Worm (Caenorhabditis elegans) whole organism, young adult: ENCODE measurements around the gene Y43H11AL.1.

Experiments used
- F10E7.11 ChIP-seq: sonication (generic microtip); optimal IDR thresholded peaks from 2 replicates; lab custom pipeline; 2017; ENCODE audit warnings: mild to moderate bottlenecking, missing genetic modification characterization, moderate library complexity, missing compliant biosample characterization
- F22D6.2 ChIP-seq: sonication (generic microtip); optimal IDR thresholded peaks from 2 replicates; lab custom pipeline; 2016; ENCODE audit warnings: mild to moderate bottlenecking, missing genetic modification characterization, missing compliant biosample characterization
- F52B5.7 ChIP-seq: sonication (generic microtip); optimal IDR thresholded peaks from 2 replicates; lab custom pipeline; 2016; ENCODE audit warnings: mild to moderate bottlenecking, missing genetic modification characterization, missing compliant biosample characterization
- F57A8.1 ChIP-seq: fragments of 200-800 bp; sonication (Bioruptor generic); optimal IDR thresholded peaks from 2 replicates; lab custom pipeline; 2018; ENCODE audit warnings: mild to moderate bottlenecking, missing genetic modification characterization, moderate library complexity, missing compliant biosample characterization
- K11D2.4 ChIP-seq: fragments of 200-800 bp; sonication (Bioruptor generic); IDR thresholded peaks from 2 replicates; pipeline ENCODE4 v1.3.6; 2022; ENCODE audit warnings: missing genetic modification reagents, missing genetic modification characterization, missing compliant biosample characterization
- K12H6.12 ChIP-seq: fragments of 200-800 bp; sonication (Bioruptor generic); optimal IDR thresholded peaks from 2 replicates; lab custom pipeline; 2018; ENCODE audit warnings: mild to moderate bottlenecking, missing genetic modification characterization, missing compliant biosample characterization
- Y56A3A.18 ChIP-seq: fragments of 200-800 bp; sonication (Bioruptor generic); IDR thresholded peaks from 2 replicates; pipeline ENCODE4 v1.3.6; 2022; ENCODE audit warnings: missing genetic modification reagents, missing genetic modification characterization, missing compliant biosample characterization
- athp-1 ChIP-seq: sonication (generic microtip); optimal IDR thresholded peaks from 2 replicates; lab custom pipeline; 2017; ENCODE audit warnings: mild to moderate bottlenecking, missing genetic modification characterization, missing compliant biosample characterization
- attf-5 ChIP-seq: fragments of 200-800 bp; sonication (Bioruptor generic); optimal IDR thresholded peaks from 2 replicates; lab custom pipeline; 2018; ENCODE audit warnings: mild to moderate bottlenecking, missing genetic modification characterization, missing compliant biosample characterization
- attf-6 ChIP-seq: fragments of 200-800 bp; sonication (Bioruptor generic); IDR thresholded peaks from 2 replicates; pipeline ENCODE4 v1.3.6; 2022; ENCODE audit warnings: missing genetic modification reagents, missing genetic modification characterization, missing compliant biosample characterization
- chd-7 ChIP-seq: sonication (generic microtip); optimal IDR thresholded peaks from 2 replicates; lab custom pipeline; 2016; ENCODE audit warnings: mild to moderate bottlenecking, missing genetic modification characterization, moderate library complexity, missing compliant biosample characterization
- die-1 ChIP-seq: sonication (generic microtip); optimal IDR thresholded peaks from 2 replicates; lab custom pipeline; 2016; ENCODE audit warnings: missing genotype, mild to moderate bottlenecking, missing genetic modification characterization, missing compliant biosample characterization
- efl-1 ChIP-seq: fragments of 150-350 bp; optimal IDR thresholded peaks from 2 replicates; lab custom pipeline; 2014; ENCODE audit warnings: missing biosample characterization, missing genetic modification reagents, missing genetic modification characterization
- fkh-3 ChIP-seq: sonication (generic microtip); optimal IDR thresholded peaks from 2 replicates; lab custom pipeline; 2016; ENCODE audit warnings: mild to moderate bottlenecking, missing genetic modification characterization, missing compliant biosample characterization
- gei-17 ChIP-seq: fragments of 200-800 bp; sonication (Bioruptor generic); optimal IDR thresholded peaks from 2 replicates; lab custom pipeline; 2018; ENCODE audit warnings: mild to moderate bottlenecking, missing genetic modification characterization, missing compliant biosample characterization
- let-526 ChIP-seq: fragments of 200-800 bp; sonication (Bioruptor generic); IDR thresholded peaks from 2 replicates; pipeline ENCODE4 v1.3.6; 2022; ENCODE audit warnings: missing genetic modification reagents, missing genetic modification characterization, missing compliant biosample characterization
- lin-54 ChIP-seq: fragments of 200-800 bp; sonication (Bioruptor generic); optimal IDR thresholded peaks from 2 replicates; lab custom pipeline; 2018; ENCODE audit warnings: mild to moderate bottlenecking, missing genetic modification characterization, missing compliant biosample characterization
- lir-1 ChIP-seq: fragments of 200-800 bp; sonication (Bioruptor generic); conservative IDR thresholded peaks from 2 replicates; pipeline ENCODE4 v1.3.6; 2022; ENCODE audit warnings: missing genetic modification reagents, missing genetic modification characterization, missing compliant biosample characterization
- mcd-1 ChIP-seq: fragments of 200-800 bp; sonication (Bioruptor generic); IDR thresholded peaks from 2 replicates; pipeline ENCODE4 v1.3.6; 2022; ENCODE audit warnings: missing genetic modification reagents, missing genetic modification characterization, missing compliant biosample characterization
- mel-28 ChIP-seq: sonication (generic microtip); optimal IDR thresholded peaks from 2 replicates; lab custom pipeline; 2016; ENCODE audit warnings: borderline replicate concordance, mild to moderate bottlenecking, missing genetic modification characterization, missing compliant biosample characterization
- mes-4 ChIP-seq: sonication (generic microtip); optimal IDR thresholded peaks from 2 replicates; lab custom pipeline; 2016; ENCODE audit warnings: missing genotype, missing genetic modification characterization, missing compliant biosample characterization
- nfyb-1 ChIP-seq: fragments of 200-800 bp; sonication (Bioruptor generic); IDR thresholded peaks from 2 replicates; pipeline ENCODE4 v1.3.6; 2022; ENCODE audit warnings: missing genetic modification reagents, missing genetic modification characterization, missing compliant biosample characterization
- nhr-27 ChIP-seq: fragments of 200-800 bp; sonication (Bioruptor generic); optimal IDR thresholded peaks from 2 replicates; lab custom pipeline; 2018; ENCODE audit warnings: mild to moderate bottlenecking, missing genetic modification characterization, moderate library complexity, missing compliant biosample characterization
- nhr-90 ChIP-seq: sonication (generic microtip); optimal IDR thresholded peaks from 2 replicates; lab custom pipeline; 2016; ENCODE audit warnings: missing genotype, mild to moderate bottlenecking, missing genetic modification characterization, missing compliant biosample characterization
- pha-4 ChIP-seq: fragments of 150-350 bp; sonication (generic microtip); optimal IDR thresholded peaks from 2 replicates; lab custom pipeline; 2014; ENCODE audit warnings: missing biosample characterization, missing genetic modification reagents, missing genetic modification characterization
- repo-1 ChIP-seq: sonication (generic microtip); optimal IDR thresholded peaks from 2 replicates; lab custom pipeline; 2017; ENCODE audit warnings: mild to moderate bottlenecking, missing genetic modification characterization, missing compliant biosample characterization
- rpc-1 ChIP-seq, 2 experiments: fragments of 150-350 bp in 1 of 2; sonication (generic microtip) in 1 of 2; optimal IDR thresholded peaks; 2 replicates each; lab custom pipeline; 2014 to 2018; ENCODE audit warnings: missing biosample characterization in 1 of 2, missing genetic modification characterization in 1 of 2, missing genetic modification reagents in 1 of 2, missing genotype in 1 of 2
- snpc-1.1 ChIP-seq: sonication (generic microtip); optimal IDR thresholded peaks from 2 replicates; lab custom pipeline; 2017; ENCODE audit warnings: missing genetic modification characterization, mild to moderate bottlenecking, missing compliant biosample characterization, antibody characterized with exemption, moderate library complexity, missing genotype, missing genetic modification reagents; ENCODE audit not compliant: insufficient read depth
- xnd-1 ChIP-seq: sonication (generic microtip); optimal IDR thresholded peaks from 2 replicates; lab custom pipeline; 2016; ENCODE audit warnings: missing genotype, missing genetic modification reagents, missing genetic modification characterization, missing compliant biosample characterization
- zfh-2 ChIP-seq: fragments of 200-800 bp; sonication (Bioruptor generic); conservative IDR thresholded peaks from 2 replicates; pipeline ENCODE4 v1.3.6; 2022; ENCODE audit warnings: missing genetic modification reagents, missing genetic modification characterization, missing compliant biosample characterization
- ztf-22 ChIP-seq: fragments of 200-800 bp; sonication (Bioruptor generic); optimal IDR thresholded peaks from 2 replicates; lab custom pipeline; 2018; ENCODE audit warnings: mild to moderate bottlenecking, missing genetic modification characterization, moderate library complexity, missing compliant biosample characterization
- ztf-28 ChIP-seq: fragments of 200-800 bp; sonication (Bioruptor generic); IDR thresholded peaks from 2 replicates; pipeline ENCODE4 v1.3.6; 2022; ENCODE audit warnings: missing genetic modification reagents, missing genetic modification characterization, missing compliant biosample characterization

Y43H11AL.1 gene

DNA sequence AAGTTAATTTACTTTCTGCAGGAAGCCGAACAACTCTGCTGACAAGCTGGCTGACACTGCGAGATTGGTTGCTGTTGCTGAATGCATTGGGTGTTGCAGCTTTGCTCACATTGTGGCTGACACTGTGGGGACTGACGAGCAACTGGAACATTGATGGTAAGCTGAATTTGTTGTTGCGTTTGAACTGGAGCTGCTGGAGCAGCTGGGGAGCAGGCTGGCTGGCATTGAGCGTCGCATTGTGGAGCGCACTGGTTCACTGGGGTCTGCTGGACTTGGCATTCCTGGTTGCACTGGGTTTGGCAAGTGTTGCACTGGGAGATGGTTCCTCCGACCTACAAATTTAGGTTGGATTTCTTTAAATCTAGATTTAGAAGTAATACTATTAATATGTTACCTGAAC lies 40.0 kb downstream of the Y43H11AL.1 start:
- TF ChIP-seq mel-28 (tag; lab: Kevin White, UChicago) (no peak), K11D2.4 (GFP tag; lab: Robert Waterston, UW) (no peak), zfh-2 (GFP tag; lab: Robert Waterston, UW) (peak; percentile 53; the same call in 1 of the 2 replicates), mes-4 (no peak), lir-1 (no peak), nfyb-1 (GFP tag; lab: Robert Waterston, UW) (no peak)

- TF ChIP-seq xnd-1 (no peak), lin-54 (GFP tag; lab: Kevin White, UChicago) (no peak), repo-1 (no peak)
Observed at ce11 chrII:188967-189366, 43.6 kb downstream of the Y43H11AL.1 start, which contains the start of gene T01D1.5. Gene T01D1.5, minus strand, starts transcription at chrII:189067.

DNA sequence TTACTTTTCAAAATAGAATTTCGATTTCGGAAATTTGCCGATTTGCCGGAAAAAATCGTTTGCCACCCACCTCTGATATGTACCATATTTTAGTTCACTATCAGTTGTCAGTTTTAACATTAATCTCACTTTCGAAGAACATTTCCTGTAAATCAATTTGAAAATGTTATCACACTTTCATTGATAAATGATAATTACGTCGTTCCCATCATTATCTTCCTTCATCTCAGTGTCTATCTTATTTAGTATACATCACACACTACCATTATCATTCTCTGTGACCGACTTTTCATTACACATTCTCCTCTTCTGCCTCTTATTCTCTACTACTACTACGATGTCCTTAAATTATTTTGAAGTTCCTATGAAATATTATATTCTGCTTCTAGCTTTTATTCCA lies 46.0 kb downstream of the Y43H11AL.1 start, which contains the start of gene T01D1.8:
Gene T01D1.8, plus strand, starts transcription at position 236 of the 400 bp plus-strand sequence.
- TF ChIP-seq pha-4 (tag; lab: Kevin White, UChicago) (no peak), attf-6 (GFP tag; lab: Robert Waterston, UW) (no peak)

ce11 chrII:178993-179392 lies 53.5 kb downstream of the Y43H11AL.1 start, which contains the start of gene T01D1.4:
Gene T01D1.4, minus strand, starts transcription at chrII:179093.
- TF ChIP-seq rpc-1 (optimal IDR thresholded peaks at IDR 0.05; lab: Kevin White, UChicago) (no peak), rpc-1 (tag; optimal IDR thresholded peaks at IDR 0.05; lab: Kevin White, UChicago) (no peak), fkh-3 (tag; lab: Kevin White, UChicago) (no peak), K11D2.4 (GFP tag; lab: Robert Waterston, UW) (no peak), snpc-1.1 (no peak), mcd-1 (no peak), Y56A3A.18 (GFP tag; lab: Robert Waterston, UW) (no peak), mes-4 (no peak), lin-54 (GFP tag; lab: Kevin White, UChicago) (no peak), F57A8.1 (GFP tag; lab: Kevin White, UChicago) (no peak), gei-17 (GFP tag; lab: Kevin White, UChicago) (no peak), K12H6.12 (tag; lab: Kevin White, UChicago) (no peak), ztf-22 (no peak), F10E7.11 (tag; lab: Kevin White, UChicago) (no peak), F52B5.7 (tag; lab: Kevin White, UChicago) (no peak), chd-7 (no peak), ztf-28 (no peak), let-526 (no peak), athp-1 (tag; lab: Kevin White, UChicago) (no peak), nhr-90 (tag; lab: Kevin White, UChicago) (no peak)

DNA sequence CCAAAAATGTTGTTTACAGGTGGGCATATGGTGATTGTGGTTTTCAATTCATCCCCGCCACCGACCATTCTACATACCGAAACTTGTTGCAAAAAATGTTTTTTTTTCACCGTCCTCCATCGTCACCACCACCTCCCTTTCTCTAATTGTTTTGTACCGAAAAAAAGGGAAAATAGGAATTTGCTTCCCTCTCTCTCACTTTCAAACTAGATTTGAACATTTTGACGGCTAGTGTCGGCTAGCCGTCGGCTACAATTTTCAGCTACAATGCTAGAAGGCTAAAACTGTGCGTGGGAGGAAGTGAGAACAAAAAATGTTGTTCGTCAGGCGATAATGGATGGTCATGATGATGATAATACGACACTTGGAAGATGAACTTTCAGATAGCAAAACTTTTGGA lies 54.4 kb downstream of the Y43H11AL.1 start:
- TF ChIP-seq nhr-27 (tag; lab: Kevin White, UChicago) (no peak), nfyb-1 (GFP tag; lab: Robert Waterston, UW) (no peak), K11D2.4 (GFP tag; lab: Robert Waterston, UW) (no peak), efl-1 (GFP tag; lab: Kevin White, UChicago) (no peak), die-1 (tag; lab: Kevin White, UChicago) (no peak), F22D6.2 (tag; lab: Kevin White, UChicago) (no peak), K12H6.12 (tag; lab: Kevin White, UChicago) (no peak), attf-5 (GFP tag; lab: Kevin White, UChicago) (no peak), nhr-90 (tag; lab: Kevin White, UChicago) (no peak)
